Worm (Caenorhabditis elegans) whole organism, L1 larva: Measurements from ENCODE around the gene skr-12.

Source experiments
- aly-2 ChIP-seq: fragments of 150-350 bp; optimal IDR thresholded peaks from 2 replicates; lab custom pipeline; 2014; ENCODE audit warnings: missing biosample characterization, missing genetic modification characterization
- tbx-2 ChIP-seq: sonication (generic microtip); optimal IDR thresholded peaks from 2 replicates; lab custom pipeline; 2016; ENCODE audit warnings: missing genetic modification characterization, missing compliant biosample characterization
- zag-1 ChIP-seq: fragments of 150-350 bp; optimal IDR thresholded peaks from 2 replicates; lab custom pipeline; 2014; ENCODE audit warnings: missing biosample characterization, missing genetic modification characterization
- ztf-11 ChIP-seq, 2 experiments: sonication (generic microtip); optimal IDR thresholded peaks; 2 replicates each; lab custom pipeline; 2016 to 2017; ENCODE audit warnings: missing genetic modification characterization in 2 of 2, missing biosample characterization in 1 of 2, missing compliant biosample characterization in 1 of 2

ce11 chrIV:17210754-17211153, 43.7 kb downstream of the skr-12 start:
- TF ChIP-seq tbx-2 (tag; lab: Kevin White, UChicago) = no peak
- no peak for TF ChIP-seq zag-1 (tag; lab: Kevin White, UChicago)
- no peak for TF ChIP-seq aly-2 (tag; lab: Kevin White, UChicago)
- no peak for TF ChIP-seq ztf-11 (tag; optimal IDR thresholded peaks at IDR 0.05; lab: Kevin White, UChicago)
